Fruit fly (Drosophila melanogaster) whole organism, embryonic: ENCODE results near the gene CG6287.

Experiments used
- Asciz ChIP-seq: fragments of 200-800 bp; sonication (Bioruptor generic); optimal IDR thresholded peaks from 2 replicates; lab custom pipeline; 2017; ENCODE audit warnings: missing biosample characterization, mild to moderate bottlenecking, missing genetic modification characterization, missing genetic modification reagents
- CG10274 ChIP-seq: fragments of 200-800 bp; sonication (Bioruptor generic); optimal IDR thresholded peaks from 3 replicates; lab custom pipeline; 2017; ENCODE audit warnings: missing biosample characterization, mild to moderate bottlenecking, missing genetic modification characterization
- CG13424 ChIP-seq: fragments of 200-800 bp; sonication (Bioruptor generic); optimal IDR thresholded peaks from 2 replicates; lab custom pipeline; 2019; ENCODE audit warnings: missing biosample characterization, mild to moderate bottlenecking, missing genetic modification characterization, moderate library complexity
- CG13775 ChIP-seq: fragments of 200-800 bp; sonication (Bioruptor generic); optimal IDR thresholded peaks from 3 replicates; lab custom pipeline; 2017; ENCODE audit warnings: missing biosample characterization, mild to moderate bottlenecking, missing genetic modification characterization
- CG15696 ChIP-seq: fragments of 200-800 bp; sonication (Bioruptor generic); optimal IDR thresholded peaks from 2 replicates; lab custom pipeline; 2019; ENCODE audit warnings: missing biosample characterization, mild to moderate bottlenecking, missing genetic modification characterization, moderate library complexity
- CG16813 ChIP-seq: fragments of 200-800 bp; sonication (Bioruptor generic); IDR thresholded peaks from 3 replicates; pipeline ENCODE4 v1.3.6; 2022; ENCODE audit warnings: missing biosample characterization, missing genetic modification characterization; ENCODE audit not compliant: partially characterized antibody
- CG17328 ChIP-seq: fragments of 200-800 bp; sonication (Bioruptor generic); IDR thresholded peaks from 2 replicates; pipeline ENCODE4 v1.3.6; 2022; ENCODE audit warnings: missing biosample characterization, missing genetic modification characterization
- CG17568 ChIP-seq: fragments of 200-800 bp; sonication (Bioruptor generic); optimal IDR thresholded peaks from 2 replicates; lab custom pipeline; 2018; ENCODE audit warnings: missing biosample characterization, mild to moderate bottlenecking, missing genetic modification characterization, moderate library complexity
- CG2129 ChIP-seq: fragments of 200-800 bp; sonication (Bioruptor generic); IDR thresholded peaks from 2 replicates; pipeline ENCODE4 v1.3.6; 2022; ENCODE audit warnings: missing biosample characterization, missing genetic modification characterization; ENCODE audit not compliant: partially characterized antibody
- CG2202 ChIP-seq: fragments of 200-800 bp; sonication (Bioruptor generic); optimal IDR thresholded peaks from 2 replicates; lab custom pipeline; 2018; ENCODE audit warnings: missing biosample characterization, mild to moderate bottlenecking, missing genetic modification characterization
- CG3281 ChIP-seq: fragments of 200-800 bp; sonication (Bioruptor generic); optimal IDR thresholded peaks from 3 replicates; lab custom pipeline; 2017; ENCODE audit warnings: missing biosample characterization, mild to moderate bottlenecking, missing genetic modification characterization
- CG34422 ChIP-seq: fragments of 200-800 bp; sonication (Bioruptor generic); IDR thresholded peaks from 3 replicates; pipeline ENCODE4 v1.3.6; 2022; ENCODE audit warnings: missing biosample characterization, missing genetic modification characterization
- CG4617 ChIP-seq: fragments of 200-800 bp; sonication (Bioruptor generic); optimal IDR thresholded peaks from 3 replicates; lab custom pipeline; 2016; ENCODE audit warnings: missing biosample characterization, missing genetic modification characterization, borderline replicate concordance
- CG6175 ChIP-seq: fragments of 200-800 bp; sonication (Bioruptor generic); IDR thresholded peaks from 3 replicates; pipeline ENCODE4 v1.3.6; 2022; ENCODE audit warnings: missing biosample characterization, missing genetic modification characterization
- CG6254 ChIP-seq: fragments of 200-800 bp; sonication (Bioruptor generic); optimal IDR thresholded peaks from 3 replicates; lab custom pipeline; 2017; ENCODE audit warnings: mild to moderate bottlenecking, missing biosample characterization, missing genetic modification reagents, missing genetic modification characterization
- CG7928 ChIP-seq: fragments of 200-800 bp; sonication (Bioruptor generic); optimal IDR thresholded peaks from 2 replicates; lab custom pipeline; 2017; ENCODE audit warnings: missing biosample characterization, mild to moderate bottlenecking, missing genetic modification characterization
- CG8089 ChIP-seq: fragments of 200-800 bp; sonication (Bioruptor generic); optimal IDR thresholded peaks from 3 replicates; lab custom pipeline; 2016; ENCODE audit warnings: missing biosample characterization, missing genetic modification characterization
- CG8281 ChIP-seq: fragments of 200-800 bp; sonication (Bioruptor generic); optimal IDR thresholded peaks from 2 replicates; lab custom pipeline; 2018; ENCODE audit warnings: missing biosample characterization, mild to moderate bottlenecking, missing genetic modification characterization, moderate library complexity
- CG8359 ChIP-seq: fragments of 200-800 bp; sonication (Bioruptor generic); optimal IDR thresholded peaks from 2 replicates; lab custom pipeline; 2017; ENCODE audit warnings: missing biosample characterization, mild to moderate bottlenecking, missing genetic modification characterization, borderline replicate concordance
- CrebB ChIP-seq: fragments of 200-800 bp; sonication (Bioruptor generic); optimal IDR thresholded peaks from 3 replicates; lab custom pipeline; 2018; ENCODE audit warnings: missing biosample characterization, mild to moderate bottlenecking, missing genetic modification characterization
- Dbx ChIP-seq: fragments of 200-800 bp; sonication (Bioruptor generic); IDR thresholded peaks from 3 replicates; pipeline ENCODE4 v1.3.6; 2022; ENCODE audit warnings: missing biosample characterization, missing genetic modification characterization
- HHEX ChIP-seq: fragments of 200-800 bp; sonication (Bioruptor generic); optimal IDR thresholded peaks from 3 replicates; lab custom pipeline; 2017; ENCODE audit warnings: missing biosample characterization, mild to moderate bottlenecking, missing genetic modification characterization, missing genetic modification reagents
- HLH3B ChIP-seq: fragments of 200-800 bp; sonication (Bioruptor generic); IDR thresholded peaks from 2 replicates; pipeline ENCODE4 v1.3.6; 2022; ENCODE audit warnings: missing biosample characterization, missing genetic modification characterization
- Lim3 ChIP-seq: fragments of 200-800 bp; sonication (Bioruptor generic); IDR thresholded peaks from 2 replicates; pipeline ENCODE4 v1.3.6; 2022; ENCODE audit warnings: missing biosample characterization, missing genetic modification characterization
- Pdp1 ChIP-seq, 2 experiments: fragments of 200-800 bp; sonication (Bioruptor generic); optimal IDR thresholded peaks; 3 replicates each; lab custom pipeline; 2016; ENCODE audit warnings: missing biosample characterization in 2 of 2, missing genetic modification characterization in 2 of 2, mild to moderate bottlenecking in 1 of 2, moderate library complexity in 1 of 2
- Scr ChIP-seq: fragments of 200-800 bp; sonication (Bioruptor generic); IDR thresholded peaks from 2 replicates; pipeline ENCODE4 v1.3.6; 2022; ENCODE audit warnings: missing biosample characterization, missing genetic modification characterization; ENCODE audit not compliant: partially characterized antibody
- Sox102F ChIP-seq: fragments of 200-800 bp; sonication (Bioruptor generic); optimal IDR thresholded peaks from 2 replicates; lab custom pipeline; 2018; ENCODE audit warnings: missing biosample characterization, mild to moderate bottlenecking, missing genetic modification characterization, moderate library complexity
- Xbp1 ChIP-seq: fragments of 200-800 bp; sonication (Bioruptor generic); optimal IDR thresholded peaks from 3 replicates; lab custom pipeline; 2016; ENCODE audit warnings: missing biosample characterization, mild to moderate bottlenecking, missing genetic modification characterization
- ara ChIP-seq: fragments of 200-800 bp; sonication (Bioruptor generic); IDR thresholded peaks from 2 replicates; pipeline ENCODE4 v1.3.6; 2022; ENCODE audit warnings: missing biosample characterization, missing genetic modification characterization
- caup ChIP-seq: fragments of 200-800 bp; sonication (Bioruptor generic); optimal IDR thresholded peaks from 3 replicates; lab custom pipeline; 2017; ENCODE audit warnings: missing biosample characterization, mild to moderate bottlenecking, missing genetic modification characterization, moderate library complexity; ENCODE audit not compliant: severe bottlenecking
- disco-r ChIP-seq: fragments of 200-800 bp; sonication (Bioruptor generic); optimal IDR thresholded peaks from 2 replicates; lab custom pipeline; 2016; ENCODE audit warnings: missing biosample characterization, missing genetic modification characterization
- dmrt11E ChIP-seq: fragments of 200-800 bp; sonication (Bioruptor generic); optimal IDR thresholded peaks from 3 replicates; lab custom pipeline; 2018; ENCODE audit warnings: missing biosample characterization, mild to moderate bottlenecking, missing genetic modification characterization, moderate library complexity
- fd3F ChIP-seq: fragments of 200-800 bp; sonication (Bioruptor generic); optimal IDR thresholded peaks from 2 replicates; lab custom pipeline; 2018; ENCODE audit warnings: missing biosample characterization, mild to moderate bottlenecking, missing genetic modification characterization, moderate library complexity
- her ChIP-seq: fragments of 200-800 bp; sonication (Bioruptor generic); optimal IDR thresholded peaks from 2 replicates; lab custom pipeline; 2016; ENCODE audit warnings: missing biosample characterization, missing genetic modification characterization
- lab ChIP-seq: fragments of 200-800 bp; sonication (Bioruptor generic); optimal IDR thresholded peaks from 3 replicates; lab custom pipeline; 2017; ENCODE audit warnings: missing biosample characterization, missing genetic modification characterization, mild to moderate bottlenecking, moderate library complexity, missing genetic modification reagents
- luna ChIP-seq: fragments of 200-800 bp; sonication (Bioruptor generic); optimal IDR thresholded peaks from 2 replicates; lab custom pipeline; 2016; ENCODE audit warnings: missing biosample characterization, missing genetic modification characterization
- nerfin-1 ChIP-seq: fragments of 200-800 bp; sonication (Bioruptor generic); optimal IDR thresholded peaks from 3 replicates; lab custom pipeline; 2019; ENCODE audit warnings: missing biosample characterization, mild to moderate bottlenecking, missing genetic modification characterization, moderate library complexity
- pita ChIP-seq: fragments of 200-800 bp; sonication (Bioruptor generic); optimal IDR thresholded peaks from 2 replicates; lab custom pipeline; 2017; ENCODE audit warnings: missing biosample characterization, mild to moderate bottlenecking, missing genetic modification characterization
- run ChIP-seq: fragments of 200-800 bp; sonication (Bioruptor generic); optimal IDR thresholded peaks from 3 replicates; lab custom pipeline; 2018; ENCODE audit warnings: missing biosample characterization, mild to moderate bottlenecking, missing genetic modification characterization
- sens-2 ChIP-seq: fragments of 200-800 bp; sonication (Bioruptor generic); IDR thresholded peaks from 2 replicates; pipeline ENCODE4 v1.3.6; 2022; ENCODE audit warnings: missing biosample characterization, missing genetic modification characterization
- slou ChIP-seq: fragments of 200-800 bp; sonication (Bioruptor generic); optimal IDR thresholded peaks from 3 replicates; lab custom pipeline; 2016; ENCODE audit warnings: missing biosample characterization, missing genetic modification characterization
- slp2 ChIP-seq: fragments of 200-800 bp; sonication (Bioruptor generic); optimal IDR thresholded peaks from 2 replicates; lab custom pipeline; 2016; ENCODE audit warnings: missing biosample characterization, missing genetic modification characterization
- sqz ChIP-seq: fragments of 200-800 bp; sonication (Bioruptor generic); optimal IDR thresholded peaks from 3 replicates; lab custom pipeline; 2018; ENCODE audit warnings: missing biosample characterization, mild to moderate bottlenecking, missing genetic modification characterization
- ssp ChIP-seq: fragments of 200-800 bp; sonication (Bioruptor generic); IDR thresholded peaks from 2 replicates; pipeline ENCODE4 v1.3.6; 2022; ENCODE audit warnings: missing biosample characterization, missing genetic modification characterization
- tin ChIP-seq: fragments of 200-800 bp; sonication (Bioruptor generic); optimal IDR thresholded peaks from 3 replicates; lab custom pipeline; 2016; ENCODE audit warnings: missing biosample characterization, missing genetic modification characterization
- tll ChIP-seq, 2 experiments: fragments of 200-800 bp in 1 of 2; fragments of >200 bp in 1 of 2; sonication (Bioruptor generic) in 1 of 2; optimal IDR thresholded peaks; 2 replicates each; lab custom pipeline; 2017 to 2019; ENCODE audit warnings: missing biosample characterization in 2 of 2, missing genetic modification characterization in 2 of 2, mild to moderate bottlenecking in 1 of 2, moderate library complexity in 1 of 2
- tx ChIP-seq: fragments of 200-800 bp; sonication (Bioruptor generic); optimal IDR thresholded peaks from 2 replicates; lab custom pipeline; 2016; ENCODE audit warnings: missing biosample characterization, missing genetic modification characterization
- usp ChIP-seq: fragments of >200 bp; optimal IDR thresholded peaks from 2 replicates; lab custom pipeline; 2017; ENCODE audit warnings: missing biosample characterization, missing genetic modification characterization
- z ChIP-seq: fragments of 200-800 bp; sonication (Bioruptor generic); IDR thresholded peaks from 3 replicates; pipeline ENCODE4 v1.3.6; 2022; ENCODE audit warnings: missing biosample characterization, missing genetic modification characterization
- zfh1 ChIP-seq: fragments of 200-800 bp; sonication (Bioruptor generic); IDR thresholded peaks from 3 replicates; pipeline ENCODE4 v1.3.6; 2022; ENCODE audit warnings: missing biosample characterization, missing genetic modification characterization

Gene CG6287

DNA sequence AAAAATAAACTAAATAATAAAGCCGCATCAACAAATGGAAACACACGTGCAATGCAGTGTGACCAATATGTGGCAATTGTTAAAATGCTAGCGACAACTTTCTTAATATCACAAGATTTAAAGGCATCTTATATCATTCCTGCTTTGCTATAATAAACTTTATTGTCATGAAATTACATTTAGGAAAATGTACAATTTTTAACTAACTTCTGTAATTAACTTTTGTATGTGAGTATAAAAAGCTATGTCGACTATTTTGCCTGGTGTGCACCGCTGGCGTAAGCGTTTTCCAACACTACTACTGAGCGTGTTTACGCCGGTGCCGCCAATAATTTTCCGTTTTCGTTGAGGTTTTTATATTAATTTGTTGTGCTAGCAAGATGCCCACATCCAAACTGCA is 32.0 kb downstream of the CG6287 start, which contains the start of the genes Csl4 and Nup160 (continued):
- TF ChIP-seq HLH3B (peak; percentile 74), HHEX (GFP tag; lab: Kevin White, UChicago) (peak; percentile 56), nerfin-1 (tag; lab: Kevin White, UChicago) (no peak), CG10274 (GFP tag; lab: Kevin White, UChicago) (no peak), her (GFP tag; lab: Kevin White, UChicago) (peak; percentile 84), CrebB (tag; lab: Kevin White, UChicago) (peak; percentile 65), tll (GFP tag; optimal IDR thresholded peaks at IDR 0.05; lab: Kevin White, UChicago) (no peak), CG7928 (GFP tag; lab: Kevin White, UChicago) (peak; percentile 50), caup (GFP tag; lab: Kevin White, UChicago) (peak; percentile 74), run (tag; lab: Kevin White, UChicago) (no peak), CG8359 (no peak), CG8089 (GFP tag; lab: Kevin White, UChicago) (peak; percentile 69), CG6175 (GFP tag; lab: Robert Waterston, UW) (no peak), luna (GFP tag; lab: Kevin White, UChicago) (peak; percentile 54), CG13775 (peak; percentile 79), sqz (GFP tag; lab: Kevin White, UChicago) (no peak), Xbp1 (GFP tag; lab: Kevin White, UChicago) (peak; percentile 86), CG4617 (GFP tag; lab: Kevin White, UChicago) (peak; percentile 83), Dbx (GFP tag; lab: Robert Waterston, UW) (peak; percentile 86), ssp (GFP tag; lab: Robert Waterston, UW) (peak; percentile 51), CG8281 (tag; lab: Kevin White, UChicago) (no peak), Sox102F (no peak), slou (GFP tag; lab: Kevin White, UChicago) (peak; percentile 78), CG6254 (peak; percentile 39), CG3281 (peak; percentile 72), CG2202 (tag; lab: Kevin White, UChicago) (peak; percentile 33), CG13424 (tag; lab: Kevin White, UChicago) (peak; percentile 77), CG17328 (GFP tag; lab: Robert Waterston, UW) (peak; percentile 78), pita (GFP tag; lab: Kevin White, UChicago) (no peak), Asciz (no peak), disco-r (GFP tag; lab: Kevin White, UChicago) (peak; percentile 55), CG2129 (GFP tag; lab: Robert Waterston, UW) (no peak), CG15696 (tag; lab: Kevin White, UChicago) (peak; percentile 49), z (no peak), slp2 (peak; percentile 79), zfh1 (peak; percentile 79), fd3F (GFP tag; lab: Kevin White, UChicago) (peak; percentile 54), usp (no peak), sens-2 (no peak), lab (GFP tag; lab: Kevin White, UChicago) (no peak), Scr (peak; percentile 36), dmrt11E (peak; percentile 64), tx (peak; percentile 83), CG16813 (GFP tag; lab: Robert Waterston, UW) (no peak), CG17568 (GFP tag; lab: Kevin White, UChicago) (no peak), Lim3 (GFP tag; lab: Robert Waterston, UW) (no peak), ara (peak; percentile 75), Pdp1 (GFP tag; optimal IDR thresholded peaks at IDR 0.05; lab: Kevin White, UChicago) (peak; percentile 83 to 85), tin (GFP tag; lab: Kevin White, UChicago) (peak; percentile 86), CG34422 (GFP tag; lab: Robert Waterston, UW) (peak; percentile 90)
